Fruit fly (Drosophila melanogaster) S2 (cell line): ENCODE data around the gene Rcc1.

Experiments
- CG8478 ChIP-seq: fragments of >200 bp; optimal IDR thresholded peaks from 2 replicates; lab custom pipeline; 2018
- CTCF ChIP-seq, 2 experiments: fragments of >200 bp; optimal IDR thresholded peaks; 2 replicates each; lab custom pipeline; 2018

Rcc1 gene

DNA sequence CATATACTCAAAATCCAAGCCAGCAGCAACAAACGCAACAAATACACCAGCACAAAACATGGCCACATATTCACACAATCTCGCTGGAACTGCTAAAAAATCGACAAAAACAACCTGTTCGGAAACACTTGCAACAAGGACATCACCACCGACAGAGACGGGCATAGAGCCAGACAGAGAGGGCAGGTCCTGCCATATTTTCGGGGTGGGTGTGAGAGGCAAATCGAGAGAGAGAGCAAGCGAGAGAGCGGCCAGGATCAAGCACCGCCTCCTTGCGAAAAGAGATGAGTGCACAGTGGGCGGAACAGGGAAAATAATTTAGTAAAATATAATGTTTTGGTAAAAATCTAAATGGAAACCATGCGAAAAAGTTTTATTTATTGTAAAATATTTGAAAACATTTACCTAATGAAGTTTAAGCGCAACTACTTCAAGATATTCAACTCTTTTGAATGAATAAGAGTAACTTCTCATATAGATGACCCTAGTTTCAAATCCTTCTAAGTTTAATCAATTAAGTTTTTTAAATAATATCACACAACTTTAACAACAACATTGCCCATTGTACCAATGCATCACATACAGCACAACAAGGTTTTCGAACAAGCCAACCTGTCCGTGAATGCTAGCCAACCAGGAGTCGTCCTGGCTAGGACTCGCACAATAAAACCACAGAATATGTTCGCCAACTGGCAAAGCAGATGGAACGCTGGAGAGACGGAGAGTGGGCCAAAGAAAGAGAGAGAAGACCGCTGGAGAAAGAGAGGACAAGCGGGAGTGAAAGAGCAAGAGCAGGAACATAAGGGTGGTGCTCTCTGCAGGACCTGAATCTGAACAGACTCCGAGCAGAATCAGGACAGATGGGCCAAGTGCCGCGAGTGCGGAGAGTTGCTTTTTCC, 51.0 kb downstream of the Rcc1 start:
- TF ChIP-seq CG8478 (lab: Kevin White, UChicago) (no peak), CTCF (optimal IDR thresholded peaks at IDR 0.05; lab: Kevin White, UChicago) (peak in 1 of 2 experiments; percentile 28)
